Worm (Caenorhabditis elegans) whole organism, young adult: ENCODE results near the gene F07C4.10.

Experiments used
- B0035.1 ChIP-seq: sonication (generic microtip); optimal IDR thresholded peaks from 2 replicates; lab custom pipeline; 2016; ENCODE audit warnings: missing genetic modification characterization, mild to moderate bottlenecking, missing compliant biosample characterization, missing genotype, missing genetic modification reagents
- F22D6.2 ChIP-seq: sonication (generic microtip); optimal IDR thresholded peaks from 2 replicates; lab custom pipeline; 2016; ENCODE audit warnings: mild to moderate bottlenecking, missing genetic modification characterization, missing compliant biosample characterization
- K11D2.4 ChIP-seq: fragments of 200-800 bp; sonication (Bioruptor generic); IDR thresholded peaks from 2 replicates; pipeline ENCODE4 v1.3.6; 2022; ENCODE audit warnings: missing genetic modification reagents, missing genetic modification characterization, missing compliant biosample characterization
- K12H6.12 ChIP-seq: fragments of 200-800 bp; sonication (Bioruptor generic); optimal IDR thresholded peaks from 2 replicates; lab custom pipeline; 2018; ENCODE audit warnings: mild to moderate bottlenecking, missing genetic modification characterization, missing compliant biosample characterization
- T26A5.8 ChIP-seq: sonication (generic microtip); optimal IDR thresholded peaks from 2 replicates; lab custom pipeline; 2016; ENCODE audit warnings: missing genetic modification characterization, missing compliant biosample characterization
- Y53G8AR.9 ChIP-seq: fragments of 200-800 bp; sonication (Bioruptor generic); conservative IDR thresholded peaks from 2 replicates; pipeline ENCODE4 v1.3.6; 2022; ENCODE audit warnings: missing genetic modification reagents, missing genetic modification characterization, missing compliant biosample characterization
- Y67H2A.10 ChIP-seq: fragments of 200-800 bp; sonication (Bioruptor generic); conservative IDR thresholded peaks from 2 replicates; pipeline ENCODE4 v1.3.6; 2022; ENCODE audit warnings: missing genetic modification reagents, missing genetic modification characterization, missing compliant biosample characterization
- akir-1 ChIP-seq: fragments of 200-800 bp; sonication (Bioruptor generic); optimal IDR thresholded peaks from 2 replicates; lab custom pipeline; 2018; ENCODE audit warnings: mild to moderate bottlenecking, missing genetic modification characterization, moderate library complexity, missing compliant biosample characterization
- aptf-2 ChIP-seq: fragments of 200-800 bp; sonication (Bioruptor generic); conservative IDR thresholded peaks from 2 replicates; pipeline ENCODE4 v1.3.6; 2022; ENCODE audit warnings: missing genetic modification reagents, missing genetic modification characterization, missing compliant biosample characterization
- atf-7 ChIP-seq: sonication (generic microtip); optimal IDR thresholded peaks from 2 replicates; lab custom pipeline; 2017; ENCODE audit warnings: mild to moderate bottlenecking, missing genetic modification characterization, missing compliant biosample characterization
- attf-5 ChIP-seq: fragments of 200-800 bp; sonication (Bioruptor generic); optimal IDR thresholded peaks from 2 replicates; lab custom pipeline; 2018; ENCODE audit warnings: mild to moderate bottlenecking, missing genetic modification characterization, missing compliant biosample characterization
- cebp-1 ChIP-seq, 2 experiments: fragments of 200-800 bp in 1 of 2; sonication (Bioruptor generic) in 1 of 2; sonication (generic microtip) in 1 of 2; IDR thresholded peaks in 1 of 2; optimal IDR thresholded peaks in 1 of 2; 2 replicates each; pipeline versions ENCODE4 v1.3.6 to Lab custom; 2017 to 2022; ENCODE audit warnings: missing compliant biosample characterization in 2 of 2, missing genetic modification characterization in 2 of 2, mild to moderate bottlenecking in 1 of 2, missing genetic modification reagents in 1 of 2, moderate library complexity in 1 of 2
- cebp-2 ChIP-seq: fragments of 200-800 bp; sonication (Bioruptor generic); IDR thresholded peaks from 2 replicates; pipeline ENCODE4 v1.3.6; 2022; ENCODE audit warnings: missing genetic modification characterization, missing compliant biosample characterization
- ceh-27 ChIP-seq: fragments of 200-800 bp; sonication (Bioruptor generic); optimal IDR thresholded peaks from 2 replicates; lab custom pipeline; 2018; ENCODE audit warnings: mild to moderate bottlenecking, missing genetic modification characterization, moderate library complexity, missing compliant biosample characterization
- ceh-91 ChIP-seq: fragments of 200-800 bp; sonication (Bioruptor generic); IDR thresholded peaks from 2 replicates; pipeline ENCODE4 v1.3.6; 2022; ENCODE audit warnings: missing genetic modification reagents, missing genetic modification characterization, missing compliant biosample characterization
- gei-17 ChIP-seq: fragments of 200-800 bp; sonication (Bioruptor generic); optimal IDR thresholded peaks from 2 replicates; lab custom pipeline; 2018; ENCODE audit warnings: mild to moderate bottlenecking, missing genetic modification characterization, missing compliant biosample characterization
- him-1 ChIP-seq: sonication (generic microtip); optimal IDR thresholded peaks from 2 replicates; lab custom pipeline; 2016; ENCODE audit warnings: missing genotype, missing genetic modification reagents, missing genetic modification characterization, missing compliant biosample characterization
- hlh-12 ChIP-seq: sonication (generic microtip); optimal IDR thresholded peaks from 2 replicates; lab custom pipeline; 2016; ENCODE audit warnings: missing genetic modification characterization, missing compliant biosample characterization
- lag-1 ChIP-seq: fragments of 200-800 bp; sonication (Bioruptor generic); IDR thresholded peaks from 2 replicates; pipeline ENCODE4 v1.3.6; 2022; ENCODE audit warnings: missing genetic modification reagents, missing genetic modification characterization, missing compliant biosample characterization
- let-607 ChIP-seq, 2 experiments: fragments of 200-800 bp in 1 of 2; sonication (Bioruptor generic) in 1 of 2; sonication (generic microtip) in 1 of 2; optimal IDR thresholded peaks; 2 replicates each; lab custom pipeline; 2016 to 2018; ENCODE audit warnings: mild to moderate bottlenecking in 2 of 2, missing compliant biosample characterization in 2 of 2, missing genetic modification characterization in 2 of 2, moderate library complexity in 2 of 2, missing genotype in 1 of 2
- lin-35 ChIP-seq, 3 experiments: fragments of 150-350 bp in 2 of 3; sonication (generic microtip) in 1 of 3; optimal IDR thresholded peaks; 2 replicates each; lab custom pipeline; 2014 to 2018; ENCODE audit warnings: missing biosample characterization in 3 of 3, missing genetic modification characterization in 3 of 3, missing genetic modification reagents in 3 of 3
- lin-54 ChIP-seq: fragments of 200-800 bp; sonication (Bioruptor generic); optimal IDR thresholded peaks from 2 replicates; lab custom pipeline; 2018; ENCODE audit warnings: mild to moderate bottlenecking, missing genetic modification characterization, missing compliant biosample characterization
- madf-6 ChIP-seq: fragments of 200-800 bp; sonication (Bioruptor generic); IDR thresholded peaks from 2 replicates; pipeline ENCODE4 v1.3.6; 2022; ENCODE audit warnings: missing genetic modification reagents, missing genetic modification characterization, missing compliant biosample characterization
- nhr-120 ChIP-seq: fragments of 200-800 bp; sonication (Bioruptor generic); IDR thresholded peaks from 2 replicates; pipeline ENCODE4 v1.3.6; 2022; ENCODE audit warnings: missing genetic modification characterization, missing compliant biosample characterization
- nhr-179 ChIP-seq: sonication (generic microtip); optimal IDR thresholded peaks from 2 replicates; lab custom pipeline; 2016; ENCODE audit warnings: mild to moderate bottlenecking, missing genetic modification characterization, missing compliant biosample characterization
- nhr-90 ChIP-seq: sonication (generic microtip); optimal IDR thresholded peaks from 2 replicates; lab custom pipeline; 2016; ENCODE audit warnings: missing genotype, mild to moderate bottlenecking, missing genetic modification characterization, missing compliant biosample characterization
- pbrm-1 ChIP-seq: fragments of 200-800 bp; sonication (Bioruptor generic); IDR thresholded peaks from 2 replicates; pipeline ENCODE4 v1.3.6; 2022; ENCODE audit warnings: missing genetic modification reagents, missing genetic modification characterization, missing compliant biosample characterization
- snpc-4 ChIP-seq, 5 experiments: fragments of 150-350 bp in 1 of 5; sonication (generic microtip) in 4 of 5; optimal IDR thresholded peaks; 2 replicates each; lab custom pipeline; 2014 to 2018; ENCODE audit warnings: missing genetic modification characterization in 5 of 5, missing biosample characterization in 3 of 5, antibody characterized with exemption in 2 of 5, mild to moderate bottlenecking in 2 of 5, missing compliant biosample characterization in 2 of 5, missing genotype in 2 of 5, moderate library complexity in 2 of 5, missing genetic modification reagents in 1 of 5
- sptf-2 ChIP-seq: fragments of 200-800 bp; sonication (Bioruptor generic); optimal IDR thresholded peaks from 2 replicates; lab custom pipeline; 2018; ENCODE audit warnings: mild to moderate bottlenecking, missing genetic modification characterization, missing compliant biosample characterization
- tlf-1 ChIP-seq: fragments of 200-800 bp; sonication (Bioruptor generic); optimal IDR thresholded peaks from 2 replicates; lab custom pipeline; 2018; ENCODE audit warnings: mild to moderate bottlenecking, missing genetic modification characterization, missing compliant biosample characterization
- unc-62 ChIP-seq: fragments of 150-350 bp; optimal IDR thresholded peaks from 2 replicates; lab custom pipeline; 2014; ENCODE audit warnings: missing biosample characterization, missing genetic modification reagents, missing genetic modification characterization
- zfh-2 ChIP-seq: fragments of 200-800 bp; sonication (Bioruptor generic); conservative IDR thresholded peaks from 2 replicates; pipeline ENCODE4 v1.3.6; 2022; ENCODE audit warnings: missing genetic modification reagents, missing genetic modification characterization, missing compliant biosample characterization
- ztf-22 ChIP-seq: fragments of 200-800 bp; sonication (Bioruptor generic); optimal IDR thresholded peaks from 2 replicates; lab custom pipeline; 2018; ENCODE audit warnings: mild to moderate bottlenecking, missing genetic modification characterization, moderate library complexity, missing compliant biosample characterization
- ztf-6 ChIP-seq: fragments of 200-800 bp; sonication (Bioruptor generic); IDR thresholded peaks from 2 replicates; pipeline ENCODE4 v1.3.6; 2022; ENCODE audit warnings: missing genetic modification reagents, missing genetic modification characterization, missing compliant biosample characterization

The F07C4.10 gene

DNA sequence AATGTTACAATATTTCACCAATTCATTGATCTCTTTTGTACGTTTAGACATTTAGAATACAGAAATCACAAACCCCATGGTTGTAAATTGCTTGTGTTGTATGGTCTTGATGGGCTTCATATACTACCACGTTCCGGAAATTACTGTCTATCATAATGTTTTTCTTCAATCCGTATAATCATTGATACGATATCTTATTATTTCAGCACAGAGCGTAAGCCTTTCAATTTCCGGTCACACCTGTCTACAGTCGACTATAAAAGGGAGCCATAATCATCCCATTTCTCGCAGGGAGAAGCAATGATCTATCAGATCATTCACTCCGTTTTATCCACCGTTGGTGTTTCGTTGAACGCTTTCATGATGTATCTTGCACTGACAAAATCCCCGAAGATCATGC is 10.2 kb downstream of the F07C4.10 start, which contains the start of gene srd-30:
srd-30 (plus strand) TSS at position 301 of the 400 bp plus-strand sequence.
- TF ChIP-seq nhr-90 (tag; lab: Kevin White, UChicago) (no peak), nhr-179 (tag; lab: Kevin White, UChicago) (no peak)

DNA sequence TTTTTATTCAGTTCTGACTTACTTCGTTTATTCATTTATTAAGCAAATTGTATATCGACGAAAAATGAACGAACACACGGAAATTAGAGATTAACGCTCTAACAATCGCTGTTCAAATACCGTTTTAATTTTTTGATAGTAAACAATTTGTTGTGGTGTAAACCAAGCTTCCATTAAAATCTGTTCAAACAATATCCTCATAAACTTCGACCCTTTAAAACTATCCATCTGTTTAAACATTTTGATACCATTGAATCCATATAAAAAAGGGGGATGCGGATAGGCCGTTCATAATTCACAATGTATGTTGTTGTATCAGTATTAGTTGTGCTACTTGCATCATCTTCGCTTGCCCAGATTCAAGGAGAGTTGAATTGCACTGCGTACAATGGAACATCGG is 13.1 kb downstream of the F07C4.10 start, which contains the start of gene F07C4.6:
F07C4.6 (plus strand) TSS at position 301 of the 400 bp plus-strand sequence.
- TF ChIP-seq K11D2.4 (GFP tag; lab: Robert Waterston, UW) (no peak), hlh-12 (tag; lab: Kevin White, UChicago) (no peak), ceh-91 (GFP tag; lab: Robert Waterston, UW) (no peak), ceh-27 (GFP tag; lab: Kevin White, UChicago) (no peak), akir-1 (GFP tag; lab: Kevin White, UChicago) (no peak), cebp-2 (no peak), lag-1 (GFP tag; lab: Robert Waterston, UW) (no peak), T26A5.8 (no peak), attf-5 (GFP tag; lab: Kevin White, UChicago) (no peak), unc-62 (GFP tag; lab: Kevin White, UChicago) (no peak), lin-35 (GFP tag; optimal IDR thresholded peaks at IDR 0.05; lab: Kevin White, UChicago) (no peak), zfh-2 (no peak), atf-7 (tag; lab: Kevin White, UChicago) (no peak), cebp-1 (GFP tag; IDR thresholded peaks at IDR 0.05; lab: Robert Waterston, UW) (no peak), cebp-1 (tag; optimal IDR thresholded peaks at IDR 0.05; lab: Kevin White, UChicago) (no peak), ztf-6 (GFP tag; lab: Robert Waterston, UW) (no peak), K12H6.12 (tag; lab: Kevin White, UChicago) (no peak), sptf-2 (GFP tag; lab: Kevin White, UChicago) (no peak), him-1 (tag; lab: Kevin White, UChicago) (no peak), pbrm-1 (no peak), Y53G8AR.9 (GFP tag; lab: Robert Waterston, UW) (no peak)

DNA sequence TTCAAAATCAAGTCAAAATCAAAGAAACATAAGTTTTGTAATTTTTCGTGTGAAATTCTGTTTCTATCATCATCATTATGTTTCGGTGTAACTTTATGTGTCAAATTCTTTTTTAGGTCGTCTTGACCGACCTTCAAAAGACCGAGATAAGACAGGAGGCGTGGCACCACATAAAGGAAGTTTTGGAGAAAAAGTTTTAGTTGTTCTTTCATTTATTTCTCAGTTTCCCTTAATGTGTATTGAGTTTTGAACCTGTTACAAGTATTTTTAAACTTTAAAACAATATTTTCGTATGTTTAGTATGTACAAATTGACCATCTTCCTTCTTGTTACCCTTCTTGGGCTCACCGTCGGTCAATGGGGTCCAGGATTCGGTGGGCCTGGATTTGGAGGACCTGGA is 15.0 kb downstream of the F07C4.10 start, which contains the start of gene grsp-4:
grsp-4 (plus strand) TSS at position 301 of the 400 bp plus-strand sequence.
- TF ChIP-seq madf-6 (GFP tag; lab: Robert Waterston, UW), result no peak
- TF ChIP-seq B0035.1 (tag; lab: Kevin White, UChicago), result no peak
- TF ChIP-seq let-607 (tag; optimal IDR thresholded peaks at IDR 0.05; lab: Kevin White, UChicago), result no peak
- no peak for TF ChIP-seq aptf-2 (GFP tag; lab: Robert Waterston, UW)
- TF ChIP-seq tlf-1 (GFP tag; lab: Kevin White, UChicago), result no peak
- TF ChIP-seq lin-54 (GFP tag; lab: Kevin White, UChicago), result no peak
- TF ChIP-seq F22D6.2 (tag; lab: Kevin White, UChicago), result no peak
- TF ChIP-seq Y67H2A.10, result no peak
- no peak for TF ChIP-seq gei-17
- no peak for TF ChIP-seq atf-7 (tag; lab: Kevin White, UChicago)
- no peak for TF ChIP-seq ztf-22 (GFP tag; lab: Kevin White, UChicago)

ce11 chrV:7624152-7624551 is 15.5 kb downstream of the F07C4.10 start, which contains the start of gene C50E3.13:
C50E3.13 (minus strand) TSS chrV:7624252.
- no peak for TF ChIP-seq nhr-120
- TF ChIP-seq snpc-4 (GFP tag; optimal IDR thresholded peaks at IDR 0.05; lab: Kevin White, UChicago), result no peak
- TF ChIP-seq snpc-4 (tag; optimal IDR thresholded peaks at IDR 0.05; lab: Kevin White, UChicago), result no peak
- TF ChIP-seq akir-1 (GFP tag; lab: Kevin White, UChicago), result no peak
- TF ChIP-seq, all 124 proteins: peak for 0
